Worm (Caenorhabditis elegans): ENCODE data around the gene B0302.2.

- TF ChIP-seq T22C8.4 (GFP tag; IDR thresholded peaks at IDR 0.05) (no peak), flt-1 (GFP tag; IDR thresholded peaks at IDR 0.05) (no peak)
These were observed 25.1 kb downstream of the B0302.2 start for ce11 chrX:17203399-17203798.
